Worm (Caenorhabditis elegans) whole organism, midembryonic: ENCODE data around the gene ugt-58.

Experiments used
- T22C8.4 ChIP-seq: fragments of 200-800 bp; sonication (Bioruptor generic); IDR thresholded peaks from 2 replicates; pipeline ENCODE4 v1.3.6; 2022; ENCODE audit warnings: missing genetic modification characterization, missing compliant biosample characterization
- klf-2 ChIP-seq: fragments of 200-800 bp; sonication (Bioruptor generic); conservative IDR thresholded peaks from 2 replicates; pipeline ENCODE4 v1.3.6; 2022; ENCODE audit warnings: missing genetic modification reagents, missing genetic modification characterization, missing compliant biosample characterization

DNA sequence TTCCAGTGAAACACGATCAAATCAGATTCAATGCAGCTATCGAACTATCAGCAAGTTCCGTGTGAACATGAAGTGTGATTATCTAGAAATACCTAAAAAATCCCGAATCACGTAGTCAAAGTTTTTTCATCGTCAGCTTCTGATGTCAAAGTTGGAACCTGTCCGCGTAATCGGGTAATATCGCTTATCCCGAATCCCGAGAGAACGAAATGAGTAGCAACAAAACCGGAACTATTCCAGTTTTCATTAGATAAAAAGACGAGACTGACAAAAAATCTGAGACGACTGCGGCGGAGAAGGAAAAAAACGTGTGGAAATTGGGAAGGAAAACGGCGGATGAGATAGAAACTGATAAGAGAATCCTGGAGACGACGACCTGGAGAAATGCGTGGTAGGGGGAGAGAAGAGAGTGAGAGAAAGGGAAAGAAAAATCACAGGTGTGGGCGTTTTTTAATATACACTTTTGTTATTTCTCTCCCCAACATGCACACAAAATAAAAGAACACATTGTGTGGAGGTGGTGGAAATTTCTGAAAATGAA is 33.5 kb upstream of the ugt-58 start:
- TF ChIP-seq klf-2 (GFP tag; lab: Robert Waterston, UW) (no peak), T22C8.4 (GFP tag; lab: Robert Waterston, UW) (no peak)
